Fruit fly (Drosophila melanogaster) whole organism, prepupa: ENCODE data around the gene Sema1a.

Source experiments
- CG11762 ChIP-seq: fragments of 200-800 bp; sonication (Bioruptor generic); optimal IDR thresholded peaks from 3 replicates; lab custom pipeline; 2016; ENCODE audit warnings: missing biosample characterization, missing genetic modification characterization; ENCODE audit not compliant: insufficient read depth
- CG15336 ChIP-seq: fragments of 200-800 bp; sonication (Bioruptor generic); IDR thresholded peaks from 2 replicates; pipeline ENCODE4 v1.3.6; 2022; ENCODE audit warnings: missing biosample characterization, missing genetic modification characterization
- Eip93F ChIP-seq: fragments of 200-800 bp; sonication (Bioruptor generic); optimal IDR thresholded peaks from 2 replicates; lab custom pipeline; 2016; ENCODE audit warnings: missing biosample characterization, mild to moderate bottlenecking, missing genetic modification characterization
- Lpt ChIP-seq: fragments of 200-800 bp; sonication (Bioruptor generic); optimal IDR thresholded peaks from 3 replicates; lab custom pipeline; 2016; ENCODE audit warnings: missing biosample characterization, missing genetic modification characterization
- ss ChIP-seq, 2 experiments: fragments of 200-800 bp; sonication (Bioruptor generic); optimal IDR thresholded peaks; 2 replicates in 1 of 2; 3 replicates in 1 of 2; lab custom pipeline; 2017 to 2018; ENCODE audit warnings: mild to moderate bottlenecking in 2 of 2, missing biosample characterization in 2 of 2, missing genetic modification characterization in 2 of 2, moderate library complexity in 1 of 2

DNA sequence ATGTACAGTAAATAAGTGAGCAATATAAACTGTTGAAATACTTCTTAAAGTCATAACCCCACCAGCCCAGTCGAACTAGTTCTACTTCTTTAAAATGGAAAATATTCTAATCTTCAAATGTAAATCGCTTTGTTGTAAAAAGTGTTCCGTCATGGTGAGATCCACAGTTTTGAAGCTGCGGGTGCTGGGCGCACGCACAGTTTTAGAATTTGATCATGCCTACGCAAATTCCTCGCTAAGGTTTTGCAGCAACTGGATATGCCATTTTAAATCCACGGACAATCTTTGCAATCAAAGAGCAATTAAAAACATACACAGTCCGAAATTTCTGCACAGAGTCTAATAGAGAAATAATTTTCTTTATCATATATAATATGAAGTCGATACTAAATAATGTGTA lies 148.4 kb downstream of the Sema1a start:
- no peak for TF ChIP-seq Eip93F (GFP tag; lab: Kevin White, UChicago)
- no peak for TF ChIP-seq ss (GFP tag; optimal IDR thresholded peaks at IDR 0.05; lab: Kevin White, UChicago)
- TF ChIP-seq Lpt (GFP tag; lab: Kevin White, UChicago), result no peak
- no peak for TF ChIP-seq CG15336 (GFP tag; lab: Robert Waterston, UW)
- TF ChIP-seq CG11762 (GFP tag; lab: Kevin White, UChicago), result no peak
